Fruit fly (Drosophila melanogaster): ENCODE results near the gene smp-30.

DNA sequence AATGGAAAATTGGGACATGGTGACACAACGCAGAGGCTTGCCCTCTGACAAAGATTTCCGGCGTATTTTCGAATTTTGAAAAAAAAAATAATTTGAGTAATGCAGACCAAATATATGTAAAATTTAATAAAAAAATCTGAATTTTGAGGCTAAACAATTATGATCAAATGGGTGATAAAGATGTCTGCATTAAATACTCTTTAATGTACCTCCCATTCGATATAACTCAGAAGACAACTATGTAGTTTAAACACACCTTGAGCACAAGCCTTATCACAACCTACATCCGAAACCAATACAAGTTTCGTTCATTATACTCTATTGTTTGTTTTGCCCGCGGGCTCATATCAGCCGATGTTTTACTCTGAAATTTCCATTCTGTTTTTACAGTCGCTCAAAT is 3.3 kb upstream of the smp-30 start, which contains the start of gene CG7362:
- TF ChIP-seq psq (GFP tag; optimal IDR thresholded peaks at IDR 0.05) = no peak
- TF ChIP-seq CG4404 (GFP tag; IDR thresholded peaks at IDR 0.05) = no peak
- TF ChIP-seq pros (GFP tag; optimal IDR thresholded peaks at IDR 0.05) = no peak
- no peak for TF ChIP-seq Gug (GFP tag; IDR thresholded peaks at IDR 0.05)
- TF ChIP-seq ttk (GFP tag; IDR thresholded peaks at IDR 0.05) = no peak
- TF ChIP-seq CG2120 (GFP tag; optimal IDR thresholded peaks at IDR 0.05) = no peak
- no peak for TF ChIP-seq CG15479 (GFP tag; optimal IDR thresholded peaks at IDR 0.05)
- no peak for TF ChIP-seq Eip74EF (GFP tag; optimal IDR thresholded peaks at IDR 0.05)
- no peak for TF ChIP-seq CG16779 (GFP tag; IDR thresholded peaks at IDR 0.05)
- no peak for TF ChIP-seq Xrp1 (GFP tag; IDR thresholded peaks at IDR 0.05)
- no peak for TF ChIP-seq CG3407 (GFP tag; optimal IDR thresholded peaks at IDR 0.05)
- TF ChIP-seq slbo (GFP tag; IDR thresholded peaks at IDR 0.05) = no peak
- no peak for TF ChIP-seq pita (GFP tag; optimal IDR thresholded peaks at IDR 0.05)
- TF ChIP-seq Bteb2 (GFP tag; optimal IDR thresholded peaks at IDR 0.05) = no peak

All from whole organism, embryonic.